Worm (Caenorhabditis elegans) whole organism, L4/young adult: ENCODE measurements around the gene unc-69.

Source experiments
- W03F9.2 ChIP-seq: fragments of 150-350 bp; optimal IDR thresholded peaks from 2 replicates; lab custom pipeline; 2014; ENCODE audit warnings: missing biosample characterization, missing genetic modification characterization
- dao-5 ChIP-seq: sonication (generic microtip); optimal IDR thresholded peaks from 2 replicates; lab custom pipeline; 2016; ENCODE audit warnings: missing genotype, missing genetic modification characterization, moderate library complexity, missing compliant biosample characterization
- him-1 ChIP-seq: sonication (generic microtip); optimal IDR thresholded peaks from 2 replicates; lab custom pipeline; 2016; ENCODE audit warnings: missing genotype, missing genetic modification reagents, missing genetic modification characterization, missing compliant biosample characterization

unc-69 gene

ce11 chrIII:10337508-10338166, 18.9 kb downstream of the unc-69 start, which contains the start of gene ttr-15:
TSS of gene ttr-15 (plus strand) at chrIII:10337847.
- TF ChIP-seq him-1 (no peak), W03F9.2 (no peak), dao-5 (tag; lab: Kevin White, UChicago) (no peak)

ce11 chrIII:10338992-10339852, 20.5 kb downstream of the unc-69 start:
- TF ChIP-seq dao-5 (tag; lab: Kevin White, UChicago) (no peak), W03F9.2 (no peak)

ce11 chrIII:10339949-10340348, 21.2 kb downstream of the unc-69 start:
- TF ChIP-seq him-1 (no peak), dao-5 (tag; lab: Kevin White, UChicago) (no peak), W03F9.2 (no peak)

DNA sequence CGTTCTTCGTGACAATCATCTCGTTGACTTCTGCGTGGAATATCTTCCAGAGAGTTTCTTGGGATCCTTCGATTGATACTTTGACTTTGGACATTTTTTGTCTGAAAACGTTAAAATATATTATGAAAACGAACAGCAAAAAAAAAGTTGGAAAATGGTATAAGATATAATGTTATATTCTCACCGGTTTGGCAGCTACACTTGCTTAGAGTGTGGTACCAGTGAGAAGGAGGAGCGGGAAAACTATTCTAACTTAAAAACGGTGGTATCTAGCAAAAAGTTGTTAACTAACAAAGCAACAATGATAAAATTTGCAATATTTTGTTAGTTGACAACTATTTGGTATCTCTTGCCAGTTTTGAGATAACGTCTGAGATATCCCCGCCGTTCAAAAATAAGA, 23.0 kb downstream of the unc-69 start, which contains the start of gene tbx-9:
Gene tbx-9 (minus strand): TSS at position 101 of the 400 bp plus-strand sequence.
- no peak for TF ChIP-seq W03F9.2
- TF ChIP-seq dao-5 (tag; lab: Kevin White, UChicago): no peak

- TF ChIP-seq him-1 (no peak), dao-5 (tag; lab: Kevin White, UChicago) (no peak), W03F9.2 (no peak)
These were observed 26.0 kb downstream of the unc-69 start for ce11 chrIII:10344762-10345161.

ce11 chrIII:10347049-10347448, 28.3 kb downstream of the unc-69 start, which contains the start of gene tbx-8:
TSS of gene tbx-8 (plus strand) at chrIII:10347349.
- no peak for TF ChIP-seq W03F9.2
- TF ChIP-seq him-1: no peak
- no peak for TF ChIP-seq dao-5 (tag; lab: Kevin White, UChicago)

DNA sequence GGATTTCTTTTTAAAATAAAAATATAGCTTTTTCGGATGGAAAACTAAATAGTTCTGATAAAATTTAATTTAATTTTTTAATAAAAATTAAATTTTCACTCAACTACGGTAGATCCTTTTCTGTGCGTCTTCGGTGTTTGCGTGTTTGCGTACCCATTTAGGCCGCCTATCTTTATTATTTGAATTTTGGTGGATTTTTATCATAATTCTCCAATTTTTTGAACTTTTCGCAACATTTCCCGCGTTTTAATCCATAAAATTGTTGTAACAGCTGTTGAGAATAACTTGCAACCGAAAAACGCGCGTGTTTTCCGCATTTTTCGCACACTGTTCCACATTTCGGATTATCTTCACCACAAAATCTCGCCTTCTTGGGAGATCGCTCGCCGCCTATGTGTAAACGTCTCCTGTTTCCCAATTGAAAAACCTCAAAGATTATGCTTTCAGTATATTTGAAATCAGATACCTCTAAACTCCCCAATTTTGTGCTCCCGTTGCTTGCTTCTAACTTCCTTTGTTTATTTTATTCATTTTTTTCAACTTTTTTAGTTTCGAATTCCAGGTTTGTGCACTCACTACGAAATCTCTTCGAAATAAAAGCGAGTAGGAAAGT, 33.0 kb downstream of the unc-69 start, which contains the start of gene T07C4.3:
Gene T07C4.3 (plus strand): TSS at position 563 of the 613 bp plus-strand sequence.
- TF ChIP-seq dao-5 (tag; lab: Kevin White, UChicago) (no peak), W03F9.2 (no peak), him-1 (no peak)

ce11 chrIII:10353423-10353822, 34.7 kb downstream of the unc-69 start:
- TF ChIP-seq dao-5 (tag; lab: Kevin White, UChicago) (no peak), W03F9.2 (no peak), him-1 (no peak)

- TF ChIP-seq dao-5 (tag; lab: Kevin White, UChicago): no peak
- no peak for TF ChIP-seq him-1
- no peak for TF ChIP-seq W03F9.2
These were observed 35.9 kb downstream of the unc-69 start for ce11 chrIII:10354591-10354990.

DNA sequence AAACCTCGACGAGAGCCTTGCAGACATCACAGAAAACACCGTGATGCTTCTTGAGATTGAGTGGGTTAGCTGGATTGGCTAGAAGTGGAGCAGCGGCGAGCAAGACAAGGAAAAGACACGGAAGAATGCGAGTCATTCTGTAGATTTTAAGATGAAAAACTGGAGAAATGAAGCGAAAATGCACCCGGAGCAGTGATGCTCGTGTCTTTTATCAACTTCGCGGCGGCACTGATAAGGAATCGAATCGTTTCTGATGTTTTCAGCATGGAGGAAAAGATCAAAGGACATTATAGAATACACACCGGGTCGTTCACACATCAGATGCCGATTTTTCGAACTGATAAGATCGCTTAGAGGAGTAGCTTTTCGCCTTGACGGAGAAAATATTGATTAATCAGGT, 36.6 kb downstream of the unc-69 start, which contains the start of gene spp-1:
Gene spp-1 (minus strand): TSS at position 287 of the 400 bp plus-strand sequence.
- TF ChIP-seq dao-5 (tag; lab: Kevin White, UChicago) (no peak), him-1 (no peak), W03F9.2 (no peak)

- TF ChIP-seq dao-5 (tag; lab: Kevin White, UChicago) (no peak), W03F9.2 (peak; percentile 57)
These were observed 39.0 kb downstream of the unc-69 start, which contains the start of gene umps-1 for ce11 chrIII:10357598-10358186. TSS of gene umps-1 (minus strand) at chrIII:10357648.

DNA sequence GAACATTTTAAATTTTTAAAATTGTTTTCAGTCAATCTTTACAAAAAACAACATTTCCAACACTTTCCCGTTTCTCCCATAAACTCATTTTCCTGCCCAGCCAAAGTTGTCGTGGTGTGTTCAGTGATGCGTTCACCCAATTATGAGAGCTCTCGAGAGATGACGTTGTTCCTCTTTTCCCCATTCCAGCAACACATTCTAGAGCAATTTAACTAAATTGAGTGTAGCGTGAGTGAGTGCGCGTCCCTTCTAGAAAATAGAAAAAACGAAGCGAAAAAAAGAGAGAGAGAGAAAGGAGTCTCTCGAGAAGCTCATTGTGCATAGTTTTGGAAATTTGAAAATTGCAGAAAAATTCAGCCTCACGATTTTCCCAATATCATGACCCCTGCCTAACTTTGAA, 40.0 kb downstream of the unc-69 start:
- TF ChIP-seq dao-5 (tag; lab: Kevin White, UChicago) (no peak), W03F9.2 (no peak), him-1 (no peak)

- TF ChIP-seq W03F9.2 (no peak), dao-5 (tag; lab: Kevin White, UChicago) (no peak), him-1 (no peak)
These were observed 41.2 kb downstream of the unc-69 start for ce11 chrIII:10359916-10360315.

DNA sequence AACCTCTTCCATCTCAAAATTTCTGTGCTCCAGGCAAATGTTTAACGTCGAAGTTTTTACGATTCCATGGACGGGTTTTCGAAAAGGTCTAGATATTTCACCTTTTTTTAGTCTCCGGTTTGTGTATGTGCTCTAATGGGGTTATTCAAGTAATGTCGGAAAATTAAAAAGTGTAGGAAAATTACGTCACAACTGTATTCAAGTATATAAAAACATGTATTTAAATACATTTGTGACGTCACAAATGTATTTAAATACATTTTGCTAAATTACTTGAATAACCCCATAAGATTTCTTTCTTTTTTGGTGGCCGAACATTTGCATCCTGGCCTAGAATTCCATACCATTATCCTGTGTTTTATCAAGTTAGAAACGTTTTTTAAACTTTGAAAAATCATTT, 42.7 kb downstream of the unc-69 start:
- no peak for TF ChIP-seq W03F9.2
- no peak for TF ChIP-seq him-1
- no peak for TF ChIP-seq dao-5 (tag; lab: Kevin White, UChicago)
